Worm (Caenorhabditis elegans): Measurements from ENCODE around the gene B0035.22.

The B0035.22 gene

DNA sequence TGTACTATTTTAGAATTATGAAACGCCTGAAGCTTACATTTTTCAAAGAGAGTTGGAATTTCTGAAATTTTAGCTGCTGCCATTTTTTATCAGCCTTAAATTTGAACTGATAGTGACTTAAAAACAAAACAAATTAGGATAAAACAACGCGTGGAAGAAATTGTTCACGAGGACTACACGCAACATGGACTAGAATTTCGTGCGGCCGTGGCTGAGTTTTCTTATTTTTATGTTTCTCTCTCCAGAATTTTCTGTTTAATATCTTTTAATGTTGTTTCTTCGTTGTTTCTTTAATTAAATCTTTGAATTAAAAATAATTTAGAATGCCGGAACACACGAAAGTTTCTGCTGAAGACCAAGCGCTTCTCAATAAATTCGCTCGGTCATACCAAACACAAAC, at the start of gene B0035.22, which contains the start of the genes B0035.3 and pfd-4:
Gene B0035.22, plus strand, starts transcription at position 269 of the 400 bp plus-strand sequence.
Gene B0035.3, minus strand, starts transcription at position 114 of the 400 bp plus-strand sequence.
Gene pfd-4, plus strand, starts transcription at position 323 of the 400 bp plus-strand sequence.
- TF ChIP-seq nhr-19 (GFP tag; conservative IDR thresholded peaks at IDR 0.05) (peak; percentile 58), mef-2 (tag; optimal IDR thresholded peaks at IDR 0.05) (no peak), nhr-28 (tag; optimal IDR thresholded peaks at IDR 0.05) (no peak), nhr-84 (tag; optimal IDR thresholded peaks at IDR 0.05) (no peak), lin-39 (tag; optimal IDR thresholded peaks at IDR 0.05) (no peak), unc-30 (tag; optimal IDR thresholded peaks at IDR 0.05) (no peak), C34B4.2 (tag; optimal IDR thresholded peaks at IDR 0.05) (no peak), nhr-47 (tag; optimal IDR thresholded peaks at IDR 0.05) (peak; percentile 82), ets-5 (GFP tag; IDR thresholded peaks at IDR 0.05) (no peak), fos-1 (tag; optimal IDR thresholded peaks at IDR 0.05) (peak; percentile 11), lir-3 (tag; optimal IDR thresholded peaks at IDR 0.05; ENCODE audit: poor library complexity) (peak; percentile 90), egl-13 (tag; optimal IDR thresholded peaks at IDR 0.05) (peak; percentile 70), F16B12.6 (tag; optimal IDR thresholded peaks at IDR 0.05) (no peak), swsn-7 (tag; optimal IDR thresholded peaks at IDR 0.05) (peak; percentile 77), nhr-85 (tag) (peak; percentile 84), hlh-4 (tag; optimal IDR thresholded peaks at IDR 0.05) (no peak), grh-1 (GFP tag; IDR thresholded peaks at IDR 0.05) (no peak), fkh-4 (tag; optimal IDR thresholded peaks at IDR 0.05; ENCODE audit: borderline replicate concordance) (peak; percentile 84), nhr-90 (tag; optimal IDR thresholded peaks at IDR 0.05; ENCODE audit: poor library complexity) (peak; percentile 86), lsy-2 (tag; optimal IDR thresholded peaks at IDR 0.05) (peak; percentile 70 to 79), tbx-2 (tag; optimal IDR thresholded peaks at IDR 0.05) (peak; percentile 82), unc-86 (tag; optimal IDR thresholded peaks at IDR 0.05) (peak; percentile 49), zip-4 (GFP tag; optimal IDR thresholded peaks at IDR 0.05) (no peak), snu-23 (GFP tag; optimal IDR thresholded peaks at IDR 0.05) (peak; percentile 76), sup-37 (GFP tag; optimal IDR thresholded peaks at IDR 0.05) (no peak), nhr-77 (tag; optimal IDR thresholded peaks at IDR 0.05) (no peak), alr-1 (tag; optimal IDR thresholded peaks at IDR 0.05; ENCODE audit: borderline replicate concordance) (no peak), rnt-1 (tag; optimal IDR thresholded peaks at IDR 0.05) (peak; percentile 94), tlp-1 (tag; optimal IDR thresholded peaks at IDR 0.05) (no peak), ceh-88 (GFP tag; IDR thresholded peaks at IDR 0.05) (no peak), lin-13 (GFP tag; optimal IDR thresholded peaks at IDR 0.05) (no peak), ceh-8 (GFP tag; optimal IDR thresholded peaks at IDR 0.05) (no peak), Y116A8C.19 (tag; optimal IDR thresholded peaks at IDR 0.05; ENCODE audit: borderline replicate concordance) (peak; percentile 46), jun-1 (tag; optimal IDR thresholded peaks at IDR 0.05) (no peak), dpl-1 (GFP tag; optimal IDR thresholded peaks at IDR 0.05) (peak; percentile 41 to 57 (median 45)), ceh-90 (tag; optimal IDR thresholded peaks at IDR 0.05) (peak; percentile 87), aha-1 (tag; optimal IDR thresholded peaks at IDR 0.05) (no peak), zag-1 (tag; optimal IDR thresholded peaks at IDR 0.05) (no peak), pqm-1 (tag; optimal IDR thresholded peaks at IDR 0.05) (no peak), elt-3 (tag; optimal IDR thresholded peaks at IDR 0.05) (peak in 2 of 6 experiments; percentile 16 to 54), ces-1 (GFP tag; optimal IDR thresholded peaks at IDR 0.05) (no peak), pag-3 (tag; optimal IDR thresholded peaks at IDR 0.05; ENCODE audit: borderline replicate concordance, insufficient read depth) (no peak), ama-1 (optimal IDR thresholded peaks at IDR 0.05) (no peak), skn-1 (tag; optimal IDR thresholded peaks at IDR 0.05) (no peak), fkh-10 (GFP tag; optimal IDR thresholded peaks at IDR 0.05) (no peak), C16A3.4 (tag; optimal IDR thresholded peaks at IDR 0.05) (peak; percentile 33), efl-3 (GFP tag; optimal IDR thresholded peaks at IDR 0.05) (no peak), ztf-11 (tag; optimal IDR thresholded peaks at IDR 0.05) (peak in 1 of 2 experiments; percentile 83), ceh-82 (tag; optimal IDR thresholded peaks at IDR 0.05) (peak in 1 of 3 experiments; percentile 30), hlh-17 (GFP tag; optimal IDR thresholded peaks at IDR 0.05; ENCODE audit: borderline replicate concordance) (no peak), isw-1 (GFP tag; IDR thresholded peaks at IDR 0.05) (no peak), hpl-2 (GFP tag; optimal IDR thresholded peaks at IDR 0.05) (no peak), aly-2 (tag; optimal IDR thresholded peaks at IDR 0.05) (peak; percentile 33)

All from whole organism, L1 larva.